Fruit fly (Drosophila melanogaster): ENCODE measurements around the gene CG43231.

Gene CG43231

dm6 chr2L:17704381-17704780 is at the start of gene CG43231:
CG43231 (plus strand) TSS chr2L:17704681.
- TF ChIP-seq sage (GFP tag; optimal IDR thresholded peaks at IDR 0.05) (no peak), Dfd (GFP tag; optimal IDR thresholded peaks at IDR 0.05) (no peak), GATAd (GFP tag; optimal IDR thresholded peaks at IDR 0.05) (no peak), sv (GFP tag; optimal IDR thresholded peaks at IDR 0.05) (no peak), CrebA (GFP tag; optimal IDR thresholded peaks at IDR 0.05; ENCODE audit: borderline replicate concordance) (no peak), lola (GFP tag; optimal IDR thresholded peaks at IDR 0.05) (no peak), HLH106 (tag; optimal IDR thresholded peaks at IDR 0.05) (no peak), ey (GFP tag; optimal IDR thresholded peaks at IDR 0.05) (no peak), Vsx2 (GFP tag; optimal IDR thresholded peaks at IDR 0.05; ENCODE audit: partially characterized antibody) (no peak), woc (GFP tag; optimal IDR thresholded peaks at IDR 0.05) (no peak), dl (GFP tag; optimal IDR thresholded peaks at IDR 0.05; ENCODE audit: insufficient read depth in 1 of 2, partially characterized antibody in 2 of 2) (no peak), N (GFP tag; optimal IDR thresholded peaks at IDR 0.05) (no peak), dsf (GFP tag; optimal IDR thresholded peaks at IDR 0.05; ENCODE audit: borderline replicate concordance) (no peak), br (GFP tag; optimal IDR thresholded peaks at IDR 0.05) (no peak), CG9705 (GFP tag; optimal IDR thresholded peaks at IDR 0.05) (no peak), jim (GFP tag; optimal IDR thresholded peaks at IDR 0.05) (no peak)

dm6 chr2L:17671222-17671621 is 33.3 kb upstream of the CG43231 start:
- no peak for TF ChIP-seq Myc (optimal IDR thresholded peaks at IDR 0.05)
- TF ChIP-seq ey (GFP tag; optimal IDR thresholded peaks at IDR 0.05) = no peak
- no peak for TF ChIP-seq br (GFP tag; optimal IDR thresholded peaks at IDR 0.05)
- TF ChIP-seq foxo (GFP tag; optimal IDR thresholded peaks at IDR 0.05) = no peak
- TF ChIP-seq Hr78 (GFP tag; optimal IDR thresholded peaks at IDR 0.05) = no peak
- no peak for TF ChIP-seq tai (GFP tag; optimal IDR thresholded peaks at IDR 0.05)
- TF ChIP-seq sage (GFP tag; optimal IDR thresholded peaks at IDR 0.05) = no peak
- TF ChIP-seq sv (GFP tag; optimal IDR thresholded peaks at IDR 0.05) = no peak
- TF ChIP-seq OdsH (GFP tag; optimal IDR thresholded peaks at IDR 0.05) = no peak
- TF ChIP-seq HLH106 (tag; optimal IDR thresholded peaks at IDR 0.05) = no peak
- no peak for TF ChIP-seq GATAd (GFP tag; optimal IDR thresholded peaks at IDR 0.05)
- TF ChIP-seq dl (GFP tag; optimal IDR thresholded peaks at IDR 0.05; ENCODE audit: insufficient read depth in 1 of 2, partially characterized antibody in 2 of 2) = no peak
- TF ChIP-seq CrebA (GFP tag; optimal IDR thresholded peaks at IDR 0.05; ENCODE audit: borderline replicate concordance) = no peak
- no peak for TF ChIP-seq Jra (GFP tag; optimal IDR thresholded peaks at IDR 0.05)
- no peak for TF ChIP-seq rgr (GFP tag; optimal IDR thresholded peaks at IDR 0.05)
- TF ChIP-seq lola (GFP tag; optimal IDR thresholded peaks at IDR 0.05) = no peak
- TF ChIP-seq CG32264 (GFP tag; optimal IDR thresholded peaks at IDR 0.05) = no peak
- TF ChIP-seq psq (GFP tag; optimal IDR thresholded peaks at IDR 0.05) = no peak

dm6 chr2L:17715564-17716240 is 11.2 kb downstream of the CG43231 start:
- TF ChIP-seq jim (GFP tag; optimal IDR thresholded peaks at IDR 0.05) (no peak), sv (GFP tag; optimal IDR thresholded peaks at IDR 0.05) (no peak), dsf (GFP tag; optimal IDR thresholded peaks at IDR 0.05; ENCODE audit: borderline replicate concordance) (no peak), Mio (GFP tag; optimal IDR thresholded peaks at IDR 0.05) (no peak), Hr83 (GFP tag; optimal IDR thresholded peaks at IDR 0.05; ENCODE audit: poor library complexity, severe bottlenecking) (no peak), Dfd (GFP tag; optimal IDR thresholded peaks at IDR 0.05) (no peak), CG9705 (GFP tag; optimal IDR thresholded peaks at IDR 0.05) (no peak), woc (GFP tag; optimal IDR thresholded peaks at IDR 0.05) (no peak), Dif (GFP tag; optimal IDR thresholded peaks at IDR 0.05; ENCODE audit: partially characterized antibody) (no peak), OdsH (GFP tag; optimal IDR thresholded peaks at IDR 0.05) (no peak), usp (GFP tag; optimal IDR thresholded peaks at IDR 0.05) (no peak), ey (GFP tag; optimal IDR thresholded peaks at IDR 0.05) (no peak), Sp1 (GFP tag; optimal IDR thresholded peaks at IDR 0.05) (no peak), HLH106 (tag; optimal IDR thresholded peaks at IDR 0.05) (no peak)

dm6 chr2L:17721505-17721904 is 17.0 kb downstream of the CG43231 start:
- TF ChIP-seq woc (GFP tag; optimal IDR thresholded peaks at IDR 0.05) (no peak), CrebA (GFP tag; optimal IDR thresholded peaks at IDR 0.05; ENCODE audit: borderline replicate concordance) (no peak), Hnf4 (GFP tag; optimal IDR thresholded peaks at IDR 0.05) (no peak), Vsx2 (GFP tag; optimal IDR thresholded peaks at IDR 0.05; ENCODE audit: partially characterized antibody) (no peak), Abd-B (GFP tag; optimal IDR thresholded peaks at IDR 0.05) (no peak), Hr83 (GFP tag; optimal IDR thresholded peaks at IDR 0.05; ENCODE audit: poor library complexity, severe bottlenecking) (no peak), brk (GFP tag; optimal IDR thresholded peaks at IDR 0.05) (no peak), usp (GFP tag; optimal IDR thresholded peaks at IDR 0.05) (no peak), Sp1 (GFP tag; optimal IDR thresholded peaks at IDR 0.05) (no peak), pan (optimal IDR thresholded peaks at IDR 0.05) (no peak), Mio (GFP tag; optimal IDR thresholded peaks at IDR 0.05) (no peak), Dfd (GFP tag; optimal IDR thresholded peaks at IDR 0.05) (no peak), dsf (GFP tag; optimal IDR thresholded peaks at IDR 0.05; ENCODE audit: borderline replicate concordance) (no peak), Rel (GFP tag; optimal IDR thresholded peaks at IDR 0.05) (no peak), Rel (tag; optimal IDR thresholded peaks at IDR 0.05) (no peak), lola (GFP tag; optimal IDR thresholded peaks at IDR 0.05) (no peak), Jra (GFP tag; optimal IDR thresholded peaks at IDR 0.05) (no peak), GATAd (GFP tag; optimal IDR thresholded peaks at IDR 0.05) (no peak), br (GFP tag; optimal IDR thresholded peaks at IDR 0.05) (no peak), tai (GFP tag; optimal IDR thresholded peaks at IDR 0.05) (no peak)
